Worm (Caenorhabditis elegans) whole organism, early embryonic: ENCODE data around the gene nhr-59.

Source experiments
- aly-1 ChIP-seq: sonication (generic microtip); optimal IDR thresholded peaks from 2 replicates; lab custom pipeline; 2016; ENCODE audit warnings: missing genetic modification characterization, missing compliant biosample characterization
- ama-1 ChIP-seq: fragments of 150-350 bp; optimal IDR thresholded peaks from 2 replicates; lab custom pipeline; 2014
- ceh-13 ChIP-seq: fragments of 200-800 bp; sonication (Bioruptor generic); optimal IDR thresholded peaks from 2 replicates; lab custom pipeline; 2018; ENCODE audit warnings: mild to moderate bottlenecking, missing genetic modification characterization, missing compliant biosample characterization
- ceh-36 ChIP-seq: sonication (generic microtip); optimal IDR thresholded peaks from 2 replicates; lab custom pipeline; 2016; ENCODE audit warnings: missing genetic modification characterization, inconsistent platforms, missing compliant biosample characterization
- ets-7 ChIP-seq: sonication (generic microtip); optimal IDR thresholded peaks from 2 replicates; lab custom pipeline; 2016; ENCODE audit warnings: missing genotype, missing genetic modification characterization, missing compliant biosample characterization
- hmbx-1 ChIP-seq: sonication (generic microtip); optimal IDR thresholded peaks from 2 replicates; lab custom pipeline; 2016; ENCODE audit warnings: mild to moderate bottlenecking, missing genetic modification characterization, missing compliant biosample characterization
- hnd-1 ChIP-seq: sonication (generic microtip); optimal IDR thresholded peaks from 2 replicates; lab custom pipeline; 2016; ENCODE audit warnings: missing genetic modification characterization, missing compliant biosample characterization
- tbx-37 ChIP-seq: fragments of 200-800 bp; sonication (Bioruptor generic); conservative IDR thresholded peaks from 2 replicates; pipeline ENCODE4 v1.3.6; 2022; ENCODE audit warnings: missing genetic modification reagents, missing genetic modification characterization, missing compliant biosample characterization

DNA sequence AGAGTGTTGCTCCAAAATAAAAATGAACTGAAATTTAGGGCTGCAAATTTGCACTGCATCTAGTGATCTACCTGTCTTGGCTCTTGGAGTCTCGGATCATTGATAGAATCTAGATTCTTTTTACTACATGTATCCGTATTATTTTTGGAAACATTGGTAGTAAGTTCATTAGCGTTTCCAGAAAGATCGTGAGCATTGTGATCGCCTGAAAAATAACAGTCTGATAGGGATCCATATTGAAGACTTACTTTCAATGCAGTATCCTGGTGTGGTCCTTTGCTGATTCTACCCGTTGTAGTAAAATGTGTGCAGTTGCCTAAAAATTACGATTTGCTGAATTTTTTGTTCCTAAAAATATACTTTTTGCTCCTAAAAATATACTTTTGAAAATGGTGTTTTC, 28.3 kb upstream of the nhr-59 start:
- no peak for TF ChIP-seq hmbx-1 (tag; lab: Kevin White, UChicago)
- no peak for TF ChIP-seq ama-1 (lab: Kevin White, UChicago)
- TF ChIP-seq ets-7 (tag; lab: Kevin White, UChicago), result no peak
- TF ChIP-seq aly-1 (tag; lab: Kevin White, UChicago), result no peak
- no peak for TF ChIP-seq ceh-13
- TF ChIP-seq tbx-37 (GFP tag; lab: Robert Waterston, UW), result no peak
- TF ChIP-seq hnd-1 (tag; lab: Kevin White, UChicago), result no peak
- no peak for TF ChIP-seq ceh-36 (tag; lab: Kevin White, UChicago)
